Worm (Caenorhabditis elegans) whole organism, L1 larva: ENCODE data around the gene best-19.
A peak's percentile ranks its signal among the peaks of the same experiment; 100 is the strongest.

Experiments
- C04F5.9 ChIP-seq: sonication (generic microtip); optimal IDR thresholded peaks from 2 replicates; lab custom pipeline; 2016; ENCODE audit warnings: missing genetic modification characterization, missing compliant biosample characterization
- C16A3.4 ChIP-seq: fragments of 150-350 bp; optimal IDR thresholded peaks from 2 replicates; lab custom pipeline; 2014; ENCODE audit warnings: missing biosample characterization, missing genetic modification characterization
- F16B12.6 ChIP-seq: fragments of 150-350 bp; optimal IDR thresholded peaks from 2 replicates; lab custom pipeline; 2014; ENCODE audit warnings: missing biosample characterization, missing genetic modification characterization
- Y116A8C.19 ChIP-seq: sonication (generic microtip); optimal IDR thresholded peaks from 2 replicates; lab custom pipeline; 2016; ENCODE audit warnings: missing compliant biosample characterization, missing genetic modification characterization, borderline replicate concordance
- aha-1 ChIP-seq: fragments of 150-350 bp; optimal IDR thresholded peaks from 2 replicates; lab custom pipeline; 2014; ENCODE audit warnings: missing biosample characterization, missing genetic modification characterization
- alr-1 ChIP-seq: fragments of 200-800 bp; sonication (Bioruptor generic); optimal IDR thresholded peaks from 2 replicates; lab custom pipeline; 2018; ENCODE audit warnings: borderline replicate concordance, mild to moderate bottlenecking, missing genetic modification characterization, missing compliant biosample characterization
- aly-2 ChIP-seq: fragments of 150-350 bp; optimal IDR thresholded peaks from 2 replicates; lab custom pipeline; 2014; ENCODE audit warnings: missing biosample characterization, missing genetic modification characterization
- ama-1 ChIP-seq: fragments of 150-350 bp; optimal IDR thresholded peaks from 2 replicates; lab custom pipeline; 2014
- blmp-1 ChIP-seq: fragments of 150-350 bp; optimal IDR thresholded peaks from 2 replicates; lab custom pipeline; 2014; ENCODE audit warnings: missing biosample characterization, missing genetic modification characterization
- ceh-63 ChIP-seq: fragments of 200-800 bp; sonication (Bioruptor generic); optimal IDR thresholded peaks from 2 replicates; lab custom pipeline; 2018; ENCODE audit warnings: mild to moderate bottlenecking, missing genetic modification characterization, missing compliant biosample characterization
- ceh-88 ChIP-seq: fragments of 200-800 bp; sonication (Bioruptor generic); IDR thresholded peaks from 2 replicates; pipeline ENCODE4 v1.3.6; 2022; ENCODE audit warnings: missing genetic modification characterization, missing compliant biosample characterization
- ces-1 ChIP-seq: fragments of 150-350 bp; optimal IDR thresholded peaks from 2 replicates; lab custom pipeline; 2014; ENCODE audit warnings: missing biosample characterization, missing genetic modification reagents, missing genetic modification characterization
- dpl-1 ChIP-seq, 3 experiments: fragments of 150-350 bp in 2 of 3; sonication (generic microtip) in 1 of 3; optimal IDR thresholded peaks; 2 replicates each; lab custom pipeline; 2014 to 2017; ENCODE audit warnings: missing biosample characterization in 3 of 3, missing genetic modification characterization in 3 of 3, missing genetic modification reagents in 3 of 3
- efl-1 ChIP-seq, 4 experiments: fragments of 150-350 bp; optimal IDR thresholded peaks in 3 of 4; peaks in 1 of 4; 1 replicate in 1 of 4; 2 replicates in 3 of 4; lab custom pipeline; 2014; ENCODE audit warnings: missing biosample characterization in 2 of 4, missing genetic modification characterization in 2 of 4, missing genetic modification reagents in 2 of 4
- egl-13 ChIP-seq: sonication (generic microtip); optimal IDR thresholded peaks from 2 replicates; lab custom pipeline; 2016; ENCODE audit warnings: missing genotype, missing genetic modification reagents, missing genetic modification characterization, missing compliant biosample characterization
- elt-3 ChIP-seq, 6 experiments: fragments of 150-350 bp in 1 of 6; sonication (generic microtip); optimal IDR thresholded peaks; 2 replicates each; lab custom pipeline; 2017 to 2018; ENCODE audit warnings: missing biosample characterization in 6 of 6, missing genetic modification characterization in 6 of 6, inconsistent platforms in 1 of 6
- fkh-10 ChIP-seq: sonication (generic microtip); optimal IDR thresholded peaks from 2 replicates; lab custom pipeline; 2017; ENCODE audit warnings: missing biosample characterization, missing genetic modification reagents, missing genetic modification characterization
- grh-1 ChIP-seq: fragments of 200-800 bp; sonication (Bioruptor generic); IDR thresholded peaks from 2 replicates; pipeline ENCODE4 v1.3.6; 2022; ENCODE audit warnings: missing genetic modification reagents, missing genetic modification characterization, missing compliant biosample characterization
- hlh-17 ChIP-seq: fragments of 200-800 bp; sonication (Bioruptor generic); optimal IDR thresholded peaks from 2 replicates; lab custom pipeline; 2018; ENCODE audit warnings: missing genetic modification characterization, mild to moderate bottlenecking, missing compliant biosample characterization, moderate library complexity, borderline replicate concordance
- hpl-2 ChIP-seq: fragments of 150-350 bp; optimal IDR thresholded peaks from 2 replicates; lab custom pipeline; 2014; ENCODE audit warnings: missing biosample characterization, missing genetic modification reagents, missing genetic modification characterization
- lin-13 ChIP-seq: fragments of 150-350 bp; optimal IDR thresholded peaks from 2 replicates; lab custom pipeline; 2014; ENCODE audit warnings: missing biosample characterization, missing genetic modification reagents, missing genetic modification characterization
- lin-14 ChIP-seq: fragments of 200-800 bp; sonication (Bioruptor generic); optimal IDR thresholded peaks from 2 replicates; lab custom pipeline; 2018; ENCODE audit warnings: mild to moderate bottlenecking, missing genetic modification characterization, moderate library complexity, missing compliant biosample characterization
- lin-35 ChIP-seq, 2 experiments: fragments of 150-350 bp; optimal IDR thresholded peaks; 2 replicates each; lab custom pipeline; 2014; ENCODE audit warnings: missing biosample characterization in 2 of 2, missing genetic modification characterization in 2 of 2, missing genetic modification reagents in 2 of 2
- lin-39 ChIP-seq: fragments of 150-350 bp; optimal IDR thresholded peaks from 2 replicates; lab custom pipeline; 2014; ENCODE audit warnings: missing biosample characterization, missing genetic modification reagents, missing genetic modification characterization
- lir-3 ChIP-seq: sonication (generic microtip); optimal IDR thresholded peaks from 2 replicates; lab custom pipeline; 2016; ENCODE audit warnings: mild to moderate bottlenecking, missing genetic modification characterization, moderate library complexity, missing compliant biosample characterization; ENCODE audit not compliant: poor library complexity
- lsy-2 ChIP-seq, 2 experiments: fragments of 150-350 bp; optimal IDR thresholded peaks; 2 replicates each; lab custom pipeline; 2014; ENCODE audit warnings: missing biosample characterization in 2 of 2, missing genetic modification characterization in 2 of 2
- mab-9 ChIP-seq: fragments of 200-800 bp; sonication (Bioruptor generic); IDR thresholded peaks from 2 replicates; pipeline ENCODE4 v1.3.6; 2022; ENCODE audit warnings: missing genetic modification reagents, missing genetic modification characterization, missing compliant biosample characterization
- mdl-1 ChIP-seq, 2 experiments: fragments of 150-350 bp; optimal IDR thresholded peaks; 2 replicates each; lab custom pipeline; 2014 to 2017; ENCODE audit warnings: missing biosample characterization in 2 of 2, missing genetic modification characterization in 2 of 2, inconsistent platforms in 1 of 2
- mef-2 ChIP-seq: fragments of 150-350 bp; optimal IDR thresholded peaks from 2 replicates; lab custom pipeline; 2014; ENCODE audit warnings: missing biosample characterization, missing genetic modification characterization
- nhr-11 ChIP-seq: fragments of 150-350 bp; optimal IDR thresholded peaks from 2 replicates; lab custom pipeline; 2014; ENCODE audit warnings: missing biosample characterization, missing genetic modification characterization
- nhr-19 ChIP-seq: fragments of 200-800 bp; sonication (Bioruptor generic); conservative IDR thresholded peaks from 2 replicates; pipeline ENCODE4 v1.3.6; 2022; ENCODE audit warnings: missing genetic modification characterization, missing compliant biosample characterization
- nhr-20 ChIP-seq: sonication (generic microtip); optimal IDR thresholded peaks from 2 replicates; lab custom pipeline; 2016; ENCODE audit warnings: mild to moderate bottlenecking, missing genetic modification characterization, missing compliant biosample characterization
- nhr-237 ChIP-seq: fragments of 150-350 bp; optimal IDR thresholded peaks from 2 replicates; lab custom pipeline; 2014; ENCODE audit warnings: missing biosample characterization, missing genetic modification characterization
- nhr-28 ChIP-seq: fragments of 150-350 bp; optimal IDR thresholded peaks from 2 replicates; lab custom pipeline; 2014; ENCODE audit warnings: missing biosample characterization, missing genetic modification characterization
- nhr-47 ChIP-seq: sonication (generic microtip); optimal IDR thresholded peaks from 2 replicates; lab custom pipeline; 2016; ENCODE audit warnings: mild to moderate bottlenecking, missing genetic modification characterization, moderate library complexity, missing compliant biosample characterization
- nhr-71 ChIP-seq: sonication (generic microtip); optimal IDR thresholded peaks from 2 replicates; lab custom pipeline; 2016; ENCODE audit warnings: mild to moderate bottlenecking, missing genetic modification characterization, moderate library complexity, missing compliant biosample characterization
- nhr-84 ChIP-seq: sonication (generic microtip); optimal IDR thresholded peaks from 2 replicates; lab custom pipeline; 2017; ENCODE audit warnings: missing biosample characterization, missing genetic modification characterization
- nhr-85 ChIP-seq: sonication (generic microtip); peaks from one replicate; lab custom pipeline; 2016; ENCODE audit warnings: missing genetic modification characterization, inconsistent platforms, missing compliant biosample characterization
- nhr-90 ChIP-seq: sonication (generic microtip); optimal IDR thresholded peaks from 2 replicates; lab custom pipeline; 2016; ENCODE audit warnings: mild to moderate bottlenecking, missing genetic modification characterization, missing compliant biosample characterization; ENCODE audit not compliant: poor library complexity
- pax-3 ChIP-seq: fragments of 200-800 bp; sonication (Bioruptor generic); optimal IDR thresholded peaks from 2 replicates; lab custom pipeline; 2018; ENCODE audit warnings: mild to moderate bottlenecking, missing genetic modification characterization, moderate library complexity, missing compliant biosample characterization
- skn-1 ChIP-seq: fragments of 150-350 bp; optimal IDR thresholded peaks from 2 replicates; lab custom pipeline; 2014; ENCODE audit warnings: missing biosample characterization, missing genetic modification characterization
- snpc-4 ChIP-seq: fragments of 150-350 bp; optimal IDR thresholded peaks from 2 replicates; lab custom pipeline; 2014; ENCODE audit warnings: missing biosample characterization, missing genetic modification characterization
- snu-23 ChIP-seq: sonication (generic microtip); optimal IDR thresholded peaks from 2 replicates; lab custom pipeline; 2016; ENCODE audit warnings: missing genetic modification characterization, missing compliant biosample characterization
- sox-4 ChIP-seq: sonication (generic microtip); optimal IDR thresholded peaks from 2 replicates; lab custom pipeline; 2016; ENCODE audit warnings: missing genetic modification characterization, missing compliant biosample characterization
- sup-37 ChIP-seq: fragments of 200-800 bp; sonication (Bioruptor generic); optimal IDR thresholded peaks from 2 replicates; lab custom pipeline; 2018; ENCODE audit warnings: mild to moderate bottlenecking, missing genetic modification characterization, missing compliant biosample characterization
- swsn-7 ChIP-seq: sonication (generic microtip); optimal IDR thresholded peaks from 2 replicates; lab custom pipeline; 2016; ENCODE audit warnings: missing genetic modification characterization, missing compliant biosample characterization
- tbx-2 ChIP-seq: sonication (generic microtip); optimal IDR thresholded peaks from 2 replicates; lab custom pipeline; 2016; ENCODE audit warnings: missing genetic modification characterization, missing compliant biosample characterization
- tlp-1 ChIP-seq: fragments of 150-350 bp; optimal IDR thresholded peaks from 2 replicates; lab custom pipeline; 2014; ENCODE audit warnings: missing biosample characterization, missing genetic modification characterization
- unc-30 ChIP-seq: sonication (generic microtip); optimal IDR thresholded peaks from 2 replicates; lab custom pipeline; 2017; ENCODE audit warnings: missing biosample characterization, missing genetic modification characterization
- unc-98 ChIP-seq: fragments of 200-800 bp; sonication (Bioruptor generic); IDR thresholded peaks from 2 replicates; pipeline ENCODE4 v1.3.6; 2022; ENCODE audit warnings: missing genetic modification characterization, missing compliant biosample characterization
- zag-1 ChIP-seq: fragments of 150-350 bp; optimal IDR thresholded peaks from 2 replicates; lab custom pipeline; 2014; ENCODE audit warnings: missing biosample characterization, missing genetic modification characterization
- zip-4 ChIP-seq: fragments of 200-800 bp; sonication (Bioruptor generic); optimal IDR thresholded peaks from 2 replicates; lab custom pipeline; 2018; ENCODE audit warnings: mild to moderate bottlenecking, missing genetic modification characterization, moderate library complexity, missing compliant biosample characterization

best-19 gene

ce11 chrIV:309526-309925 lies 26.1 kb downstream of the best-19 start:
- TF ChIP-seq sox-4 (tag; lab: Kevin White, UChicago) (no peak), lir-3 (tag; lab: Kevin White, UChicago) (no peak), lin-13 (no peak), zag-1 (no peak), mef-2 (tag; lab: Kevin White, UChicago) (no peak), hlh-17 (GFP tag; lab: Kevin White, UChicago) (no peak), nhr-11 (no peak), tbx-2 (tag; lab: Kevin White, UChicago) (peak; percentile 76), alr-1 (tag; lab: Kevin White, UChicago) (no peak), lsy-2 (tag; optimal IDR thresholded peaks at IDR 0.05; lab: Kevin White, UChicago) (peak in 1 of 2 experiments; percentile 18), swsn-7 (tag; lab: Kevin White, UChicago) (no peak), grh-1 (peak; percentile 51), nhr-71 (peak; percentile 61), ceh-88 (GFP tag; lab: Robert Waterston, UW) (no peak), nhr-84 (no peak), nhr-19 (peak; percentile 52), ama-1 (no peak), nhr-47 (peak; percentile 35), pax-3 (tag; lab: Kevin White, UChicago) (no peak), nhr-85 (tag; lab: Kevin White, UChicago) (peak; percentile 93), lin-14 (peak; percentile 66), ces-1 (GFP tag; lab: Kevin White, UChicago) (no peak), F16B12.6 (tag; lab: Kevin White, UChicago) (no peak), nhr-90 (peak; percentile 46), nhr-28 (tag; lab: Kevin White, UChicago) (no peak), mab-9 (GFP tag; lab: Robert Waterston, UW) (no peak), nhr-20 (tag; lab: Kevin White, UChicago) (peak; percentile 71), tlp-1 (tag; lab: Kevin White, UChicago) (no peak), C04F5.9 (tag; lab: Kevin White, UChicago) (no peak), dpl-1 (GFP tag; optimal IDR thresholded peaks at IDR 0.05; lab: Kevin White, UChicago) (peak in 1 of 3 experiments; percentile 2), aly-2 (tag; lab: Kevin White, UChicago) (no peak), blmp-1 (peak; percentile 57), lin-35 (GFP tag; optimal IDR thresholded peaks at IDR 0.05; lab: Kevin White, UChicago) (peak in 1 of 2 experiments; percentile 74), elt-3 (tag; optimal IDR thresholded peaks at IDR 0.05; lab: Kevin White, UChicago) (peak in 2 of 6 experiments; percentile 84 to 91), efl-1 (optimal IDR thresholded peaks at IDR 0.05; lab: Kevin White, UChicago) (no peak), efl-1 (GFP tag; optimal IDR thresholded peaks at IDR 0.05 in 1 of 2; lab: Kevin White, UChicago) (peak in 1 of 2 experiments; percentile 34), unc-98 (no peak), C16A3.4 (no peak), ceh-63 (GFP tag; lab: Kevin White, UChicago) (no peak), fkh-10 (GFP tag; lab: Kevin White, UChicago) (no peak), snu-23 (GFP tag; lab: Kevin White, UChicago) (peak; percentile 51), Y116A8C.19 (tag; lab: Kevin White, UChicago) (no peak), egl-13 (no peak)

ce11 chrIV:313615-314014 lies 30.2 kb downstream of the best-19 start, which contains the start of gene snai-1:
snai-1 (minus strand) TSS chrIV:313715.
- TF ChIP-seq ces-1 (GFP tag; lab: Kevin White, UChicago): no peak
- no peak for TF ChIP-seq nhr-47
- no peak for TF ChIP-seq aha-1
- no peak for TF ChIP-seq lin-35 (GFP tag; optimal IDR thresholded peaks at IDR 0.05; lab: Kevin White, UChicago)
- no peak for TF ChIP-seq hpl-2 (GFP tag; lab: Kevin White, UChicago)
- TF ChIP-seq efl-1 (optimal IDR thresholded peaks at IDR 0.05; lab: Kevin White, UChicago): no peak
- TF ChIP-seq efl-1 (GFP tag; optimal IDR thresholded peaks at IDR 0.05 in 1 of 2; lab: Kevin White, UChicago): no peak
- no peak for TF ChIP-seq grh-1
- no peak for TF ChIP-seq lin-39 (tag; lab: Kevin White, UChicago)
- TF ChIP-seq unc-30 (tag; lab: Kevin White, UChicago): no peak
- TF ChIP-seq skn-1 (tag; lab: Kevin White, UChicago): no peak
- no peak for TF ChIP-seq sup-37
- TF ChIP-seq zip-4: no peak
- no peak for TF ChIP-seq snpc-4 (tag; lab: Kevin White, UChicago)
- no peak for TF ChIP-seq lin-14
- no peak for TF ChIP-seq nhr-237 (tag; lab: Kevin White, UChicago)
- TF ChIP-seq elt-3 (tag; optimal IDR thresholded peaks at IDR 0.05; lab: Kevin White, UChicago): no peak
- no peak for TF ChIP-seq mdl-1 (tag; optimal IDR thresholded peaks at IDR 0.05; lab: Kevin White, UChicago)
